Worm (Caenorhabditis elegans) whole organism, midembryonic: Measurements from ENCODE around the gene hrg-10.

Experiments
- T22C8.4 ChIP-seq: fragments of 200-800 bp; sonication (Bioruptor generic); IDR thresholded peaks from 2 replicates; pipeline ENCODE4 v1.3.6; 2022; ENCODE audit warnings: missing genetic modification characterization, missing compliant biosample characterization
- cog-1 ChIP-seq: sonication (generic microtip); optimal IDR thresholded peaks from 2 replicates; lab custom pipeline; 2016; ENCODE audit warnings: missing genetic modification characterization, missing compliant biosample characterization
- flt-1 ChIP-seq: fragments of 200-800 bp; sonication (Bioruptor generic); IDR thresholded peaks from 2 replicates; pipeline ENCODE4 v1.3.6; 2022; ENCODE audit warnings: missing genetic modification characterization, missing compliant biosample characterization
- klf-2 ChIP-seq: fragments of 200-800 bp; sonication (Bioruptor generic); conservative IDR thresholded peaks from 2 replicates; pipeline ENCODE4 v1.3.6; 2022; ENCODE audit warnings: missing genetic modification reagents, missing genetic modification characterization, missing compliant biosample characterization
- med-1 ChIP-seq: sonication (generic microtip); optimal IDR thresholded peaks from 2 replicates; lab custom pipeline; 2017; ENCODE audit warnings: missing genetic modification characterization, mild to moderate bottlenecking, missing compliant biosample characterization, antibody characterized with exemption, missing genetic modification reagents; ENCODE audit not compliant: insufficient read depth
- ref-1 ChIP-seq: fragments of 200-800 bp; sonication (Bioruptor generic); conservative IDR thresholded peaks from 2 replicates; pipeline ENCODE4 v1.3.6; 2022; ENCODE audit warnings: missing genetic modification reagents, missing genetic modification characterization, missing compliant biosample characterization
- tab-1 ChIP-seq: fragments of 200-800 bp; sonication (Bioruptor generic); IDR thresholded peaks from 2 replicates; pipeline ENCODE4 v1.3.6; 2022; ENCODE audit warnings: missing genetic modification characterization, missing compliant biosample characterization
- ztf-23 ChIP-seq: fragments of 200-800 bp; sonication (Bioruptor generic); IDR thresholded peaks from 2 replicates; pipeline ENCODE4 v1.3.6; 2022; ENCODE audit warnings: missing genetic modification reagents, missing genetic modification characterization, missing compliant biosample characterization
- ztf-29 ChIP-seq: fragments of 200-800 bp; sonication (Bioruptor generic); IDR thresholded peaks from 2 replicates; pipeline ENCODE4 v1.3.6; 2022; ENCODE audit warnings: missing genetic modification reagents, missing genetic modification characterization, missing compliant biosample characterization

hrg-10 gene

ce11 chrV:18907519-18907918 is 49.6 kb downstream of the hrg-10 start:
- TF ChIP-seq med-1 (GFP tag; lab: Kevin White, UChicago), result no peak
- TF ChIP-seq ztf-23 (GFP tag; lab: Robert Waterston, UW), result no peak
- no peak for TF ChIP-seq ref-1 (GFP tag; lab: Robert Waterston, UW)
- TF ChIP-seq ztf-29 (GFP tag; lab: Robert Waterston, UW), result no peak
- no peak for TF ChIP-seq tab-1 (GFP tag; lab: Robert Waterston, UW)
- no peak for TF ChIP-seq klf-2
- no peak for TF ChIP-seq T22C8.4 (GFP tag; lab: Robert Waterston, UW)
- TF ChIP-seq flt-1 (GFP tag; lab: Robert Waterston, UW), result no peak
- TF ChIP-seq cog-1 (tag; lab: Kevin White, UChicago), result no peak

- TF ChIP-seq flt-1 (GFP tag; lab: Robert Waterston, UW) (no peak), tab-1 (GFP tag; lab: Robert Waterston, UW) (no peak), ref-1 (GFP tag; lab: Robert Waterston, UW) (no peak), T22C8.4 (GFP tag; lab: Robert Waterston, UW) (no peak), med-1 (GFP tag; lab: Kevin White, UChicago) (no peak), ztf-29 (GFP tag; lab: Robert Waterston, UW) (no peak), klf-2 (no peak), ztf-23 (GFP tag; lab: Robert Waterston, UW) (no peak), cog-1 (tag; lab: Kevin White, UChicago) (no peak)
Observed at ce11 chrV:18903472-18903871, 53.6 kb downstream of the hrg-10 start, which contains the start of gene mihp-2. TSS of gene mihp-2 (plus strand) at chrV:18903772.
